Worm (Caenorhabditis elegans): Measurements from ENCODE around the gene ZK673.6.

The ZK673.6 gene

DNA sequence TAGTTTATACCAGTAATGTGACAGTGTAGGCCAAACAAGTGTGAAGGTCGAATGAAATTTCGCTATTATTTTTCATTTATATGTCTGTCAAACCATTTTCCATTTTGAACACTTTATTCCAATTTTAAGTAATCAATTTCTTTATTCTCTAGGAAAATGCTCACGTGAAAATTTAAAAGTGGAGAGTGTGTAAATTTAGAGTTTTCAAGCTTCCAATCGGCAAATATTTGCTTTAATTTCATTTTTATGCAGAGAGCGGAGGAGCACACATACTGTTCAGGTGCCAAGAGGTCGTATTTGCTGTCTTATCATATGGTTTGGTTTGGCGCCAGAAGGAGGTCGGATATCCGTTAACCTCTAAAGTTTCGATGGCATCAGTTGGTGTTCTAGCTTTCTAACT lies 17.3 kb downstream of the ZK673.6 start:
- no peak for TF ChIP-seq ces-1 (GFP tag; optimal IDR thresholded peaks at IDR 0.05)
- TF ChIP-seq ceh-39 (tag; optimal IDR thresholded peaks at IDR 0.05), result no peak
- TF ChIP-seq bed-3 (GFP tag; optimal IDR thresholded peaks at IDR 0.05), result no peak
- TF ChIP-seq elt-3 (tag; optimal IDR thresholded peaks at IDR 0.05), result no peak
- no peak for TF ChIP-seq mep-1 (tag; optimal IDR thresholded peaks at IDR 0.05)
- no peak for TF ChIP-seq drap-1 (GFP tag; optimal IDR thresholded peaks at IDR 0.05)
- TF ChIP-seq nhr-76 (tag; optimal IDR thresholded peaks at IDR 0.05), result no peak
- no peak for TF ChIP-seq flh-1 (GFP tag; optimal IDR thresholded peaks at IDR 0.05)
- TF ChIP-seq sptf-1 (tag; optimal IDR thresholded peaks at IDR 0.05), result no peak
- TF ChIP-seq lin-13 (tag; optimal IDR thresholded peaks at IDR 0.05), result no peak
- TF ChIP-seq ham-2 (GFP tag; optimal IDR thresholded peaks at IDR 0.05), result no peak
- TF ChIP-seq zip-8 (tag; optimal IDR thresholded peaks at IDR 0.05), result no peak
- TF ChIP-seq M03D4.4 (tag; optimal IDR thresholded peaks at IDR 0.05), result no peak

DNA sequence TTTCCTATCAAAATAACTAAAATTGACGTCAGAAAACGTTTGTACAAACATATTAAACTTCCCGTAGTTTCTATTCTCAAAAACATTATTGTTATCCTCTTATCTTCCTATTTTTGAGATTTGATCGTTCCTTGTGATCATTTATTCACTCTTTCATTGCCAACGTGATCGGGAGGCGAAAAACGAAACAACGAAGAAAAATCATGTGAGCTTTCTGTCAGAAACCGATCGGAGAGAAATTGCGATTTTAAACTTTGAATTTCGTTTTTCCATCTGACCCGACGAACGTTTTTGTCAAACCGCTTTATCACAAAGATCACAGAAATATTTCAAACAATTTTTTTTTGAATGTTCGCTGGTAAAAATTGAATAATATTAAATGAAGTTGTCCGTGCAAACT lies 17.8 kb downstream of the ZK673.6 start:
- TF ChIP-seq sem-2 (GFP tag; optimal IDR thresholded peaks at IDR 0.05), result no peak
- no peak for TF ChIP-seq nhr-76 (tag; optimal IDR thresholded peaks at IDR 0.05)
- TF ChIP-seq ztf-11 (tag; optimal IDR thresholded peaks at IDR 0.05), result no peak
- TF ChIP-seq ceh-39 (tag; optimal IDR thresholded peaks at IDR 0.05), result no peak
- no peak for TF ChIP-seq hlh-1 (tag; optimal IDR thresholded peaks at IDR 0.05)
- no peak for TF ChIP-seq nhr-12 (tag; optimal IDR thresholded peaks at IDR 0.05)
- no peak for TF ChIP-seq lsy-2 (tag; optimal IDR thresholded peaks at IDR 0.05)
- no peak for TF ChIP-seq blmp-1 (tag; optimal IDR thresholded peaks at IDR 0.05)
- TF ChIP-seq lin-32 (GFP tag; optimal IDR thresholded peaks at IDR 0.05), result no peak

DNA sequence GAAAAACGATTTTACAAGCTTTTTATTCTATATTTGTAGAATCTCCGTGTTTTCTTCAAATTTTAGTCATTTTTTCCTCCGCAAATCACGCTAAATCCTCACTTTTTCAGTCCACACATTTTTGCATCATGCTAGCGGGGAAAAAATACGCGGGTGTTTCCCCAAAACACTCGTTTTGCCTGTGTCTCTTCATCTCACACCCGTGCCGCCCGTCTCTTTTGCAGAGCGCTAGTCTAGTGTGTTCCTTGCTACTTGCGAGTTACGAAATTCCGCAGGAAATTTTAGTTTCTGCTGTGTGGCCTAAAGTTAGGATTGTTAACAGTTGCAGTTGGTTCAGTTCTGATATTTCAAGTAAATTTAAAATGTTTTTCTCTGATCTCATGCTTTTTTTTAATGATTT lies 18.4 kb downstream of the ZK673.6 start:
- no peak for TF ChIP-seq nhr-2 (tag; optimal IDR thresholded peaks at IDR 0.05)
- TF ChIP-seq bed-3 (GFP tag; optimal IDR thresholded peaks at IDR 0.05), result no peak
- TF ChIP-seq nhr-12 (tag; optimal IDR thresholded peaks at IDR 0.05), result no peak
- no peak for TF ChIP-seq ceh-83 (GFP tag; optimal IDR thresholded peaks at IDR 0.05)
- TF ChIP-seq unc-39 (tag; optimal IDR thresholded peaks at IDR 0.05), result no peak
- TF ChIP-seq nhr-237 (tag; optimal IDR thresholded peaks at IDR 0.05), result no peak
- TF ChIP-seq hlh-1 (tag; optimal IDR thresholded peaks at IDR 0.05), result no peak
- TF ChIP-seq ces-1 (GFP tag; optimal IDR thresholded peaks at IDR 0.05), result no peak
- no peak for TF ChIP-seq unc-62 (GFP tag; optimal IDR thresholded peaks at IDR 0.05)
- TF ChIP-seq ceh-39 (tag; optimal IDR thresholded peaks at IDR 0.05), result no peak
- no peak for TF ChIP-seq mls-2 (tag; optimal IDR thresholded peaks at IDR 0.05)
- no peak for TF ChIP-seq nhr-28 (tag; optimal IDR thresholded peaks at IDR 0.05)
- TF ChIP-seq zip-8 (tag; optimal IDR thresholded peaks at IDR 0.05), result no peak
- no peak for TF ChIP-seq elt-1 (tag; optimal IDR thresholded peaks at IDR 0.05; ENCODE audit: borderline replicate concordance, insufficient read depth)
- TF ChIP-seq sem-2 (GFP tag; optimal IDR thresholded peaks at IDR 0.05), result no peak

DNA sequence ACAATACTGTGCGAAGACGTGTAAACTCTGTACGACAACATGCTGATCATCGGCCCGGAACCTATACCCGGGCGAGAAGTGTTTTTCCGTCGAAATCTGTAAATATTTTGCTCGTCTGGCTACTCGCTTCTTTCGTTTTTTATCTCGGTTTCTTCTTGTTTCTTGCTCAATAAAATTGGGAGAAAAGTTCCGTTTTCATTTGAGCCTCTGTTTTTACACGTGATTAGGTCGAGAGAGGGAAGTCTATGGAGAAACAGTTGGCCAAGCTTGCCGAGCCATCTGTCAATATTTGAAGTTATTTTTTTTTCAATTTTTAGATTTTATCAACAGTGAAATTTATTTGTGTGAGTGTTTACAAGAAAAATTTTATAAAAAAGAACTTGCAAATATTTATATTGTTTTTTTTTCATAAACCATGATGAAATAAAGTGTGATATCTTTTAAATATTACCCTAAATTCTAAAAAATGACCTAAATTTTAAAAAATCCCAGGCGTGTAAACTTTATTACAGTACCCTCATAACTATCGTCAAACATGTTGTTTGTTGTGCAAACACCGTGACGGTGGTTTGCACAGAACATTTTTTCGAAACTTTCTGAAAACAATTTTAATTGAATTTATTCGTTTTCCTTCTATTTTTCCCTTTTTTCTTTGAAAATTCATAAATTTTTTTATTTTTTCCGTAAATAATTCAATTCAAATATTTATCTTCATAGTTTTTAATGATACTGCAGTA lies 19.0 kb downstream of the ZK673.6 start:
- TF ChIP-seq lin-13 (tag; optimal IDR thresholded peaks at IDR 0.05), result no peak
- peak; percentile 77 for TF ChIP-seq lsy-2 (tag; optimal IDR thresholded peaks at IDR 0.05)

DNA sequence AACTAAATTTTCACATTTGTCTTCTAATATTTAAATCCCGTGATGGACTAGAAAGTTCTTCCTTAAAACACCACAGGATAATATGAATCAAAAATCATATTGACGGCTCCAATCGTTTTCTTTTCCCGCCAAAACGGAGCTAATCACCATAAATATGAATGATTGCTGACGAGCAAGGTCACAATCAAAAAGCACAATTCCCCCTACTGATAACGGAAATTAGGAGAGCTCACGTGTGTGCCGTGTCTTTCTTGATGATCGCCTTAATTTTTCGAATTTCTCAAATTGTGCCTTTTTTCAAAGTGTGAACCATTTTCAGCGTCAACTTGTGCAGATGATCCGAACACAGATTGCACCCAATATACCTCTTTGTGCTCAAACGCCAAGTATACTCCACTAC lies 20.2 kb downstream of the ZK673.6 start:
- TF ChIP-seq sptf-1 (tag; optimal IDR thresholded peaks at IDR 0.05) (no peak), ham-2 (GFP tag; optimal IDR thresholded peaks at IDR 0.05) (no peak), nhr-12 (tag; optimal IDR thresholded peaks at IDR 0.05) (no peak), elt-1 (tag; optimal IDR thresholded peaks at IDR 0.05; ENCODE audit: borderline replicate concordance, insufficient read depth) (no peak), nhr-237 (tag; optimal IDR thresholded peaks at IDR 0.05) (no peak), bed-3 (GFP tag; optimal IDR thresholded peaks at IDR 0.05) (no peak), cnd-1 (tag; optimal IDR thresholded peaks at IDR 0.05) (no peak), M03D4.4 (tag; optimal IDR thresholded peaks at IDR 0.05) (no peak), elt-3 (tag; optimal IDR thresholded peaks at IDR 0.05) (no peak), ceh-83 (GFP tag; optimal IDR thresholded peaks at IDR 0.05) (no peak), zip-8 (tag; optimal IDR thresholded peaks at IDR 0.05) (no peak), sem-2 (GFP tag; optimal IDR thresholded peaks at IDR 0.05) (no peak), mab-5 (tag; optimal IDR thresholded peaks at IDR 0.05) (no peak), tbx-8 (GFP tag; optimal IDR thresholded peaks at IDR 0.05) (no peak), nhr-76 (tag; optimal IDR thresholded peaks at IDR 0.05) (no peak), pha-4 (tag; optimal IDR thresholded peaks at IDR 0.05) (no peak), unc-120 (tag; optimal IDR thresholded peaks at IDR 0.05; ENCODE audit: poor library complexity, severe bottlenecking) (no peak), lin-13 (tag; optimal IDR thresholded peaks at IDR 0.05) (no peak), ceh-39 (tag; optimal IDR thresholded peaks at IDR 0.05) (no peak), blmp-1 (tag; optimal IDR thresholded peaks at IDR 0.05) (no peak)
